Fruit fly (Drosophila melanogaster) whole organism: ENCODE results near the gene Pus1.

Experiments
- Dll ChIP-seq: fragments of >200 bp; optimal IDR thresholded peaks from 2 replicates; lab custom pipeline; 2017
- EcR ChIP-seq, 2 experiments: fragments of >200 bp; optimal IDR thresholded peaks; 2 replicates each; lab custom pipeline; 2017; ENCODE audit warnings: missing biosample characterization in 2 of 2, missing genetic modification characterization in 2 of 2, missing genetic modification reagents in 2 of 2
- pan ChIP-seq: fragments of >200 bp; optimal IDR thresholded peaks from 2 replicates; lab custom pipeline; 2017
- usp ChIP-seq: fragments of >200 bp; optimal IDR thresholded peaks from 2 replicates; lab custom pipeline; 2017; ENCODE audit warnings: missing biosample characterization, missing genetic modification characterization, mixed read lengths

- TF ChIP-seq pan (no peak), Dll (no peak), usp (GFP tag; lab: Kevin White, UChicago) (no peak), EcR (GFP tag; optimal IDR thresholded peaks at IDR 0.05; lab: Kevin White, UChicago) (no peak)
Measured at dm6 chr3R:20549017-20549854, 43.2 kb downstream of the Pus1 start.
